Worm (Caenorhabditis elegans) whole organism, L1 larva: Measurements from ENCODE around the gene acs-1.

Experiments
- C04F5.9 ChIP-seq: sonication (generic microtip); optimal IDR thresholded peaks from 2 replicates; lab custom pipeline; 2016; ENCODE audit warnings: missing genetic modification characterization, missing compliant biosample characterization
- C16A3.4 ChIP-seq: fragments of 150-350 bp; optimal IDR thresholded peaks from 2 replicates; lab custom pipeline; 2014; ENCODE audit warnings: missing biosample characterization, missing genetic modification characterization
- C34B4.2 ChIP-seq: sonication (generic microtip); optimal IDR thresholded peaks from 2 replicates; lab custom pipeline; 2017; ENCODE audit warnings: mild to moderate bottlenecking, missing genetic modification characterization, missing compliant biosample characterization
- F16B12.6 ChIP-seq: fragments of 150-350 bp; optimal IDR thresholded peaks from 2 replicates; lab custom pipeline; 2014; ENCODE audit warnings: missing biosample characterization, missing genetic modification characterization
- aha-1 ChIP-seq: fragments of 150-350 bp; optimal IDR thresholded peaks from 2 replicates; lab custom pipeline; 2014; ENCODE audit warnings: missing biosample characterization, missing genetic modification characterization
- ceh-8 ChIP-seq: fragments of 200-800 bp; sonication (Bioruptor generic); optimal IDR thresholded peaks from 2 replicates; lab custom pipeline; 2018; ENCODE audit warnings: mild to moderate bottlenecking, missing genetic modification characterization, moderate library complexity, missing compliant biosample characterization
- ceh-82 ChIP-seq, 3 experiments: fragments of 150-350 bp in 1 of 3; sonication (generic microtip) in 2 of 3; optimal IDR thresholded peaks; 2 replicates each; lab custom pipeline; 2014 to 2017; ENCODE audit warnings: missing biosample characterization in 3 of 3, missing genetic modification characterization in 3 of 3
- ceh-90 ChIP-seq: sonication (generic microtip); optimal IDR thresholded peaks from 2 replicates; lab custom pipeline; 2016; ENCODE audit warnings: missing genetic modification characterization, missing compliant biosample characterization
- dpl-1 ChIP-seq, 3 experiments: fragments of 150-350 bp in 2 of 3; sonication (generic microtip) in 1 of 3; optimal IDR thresholded peaks; 2 replicates each; lab custom pipeline; 2014 to 2017; ENCODE audit warnings: missing biosample characterization in 3 of 3, missing genetic modification characterization in 3 of 3, missing genetic modification reagents in 3 of 3
- dsc-1 ChIP-seq: sonication (generic microtip); optimal IDR thresholded peaks from 2 replicates; lab custom pipeline; 2016; ENCODE audit warnings: mild to moderate bottlenecking, missing genetic modification characterization, missing compliant biosample characterization
- efl-1 ChIP-seq, 4 experiments: fragments of 150-350 bp; optimal IDR thresholded peaks in 3 of 4; peaks in 1 of 4; 1 replicate in 1 of 4; 2 replicates in 3 of 4; lab custom pipeline; 2014; ENCODE audit warnings: missing biosample characterization in 2 of 4, missing genetic modification characterization in 2 of 4, missing genetic modification reagents in 2 of 4
- egl-27 ChIP-seq, 2 experiments: fragments of 150-350 bp in 1 of 2; sonication (generic microtip); optimal IDR thresholded peaks; 3 replicates each; lab custom pipeline; 2017 to 2018; ENCODE audit warnings: missing biosample characterization in 2 of 2, missing genetic modification characterization in 2 of 2, missing genetic modification reagents in 2 of 2
- elt-2 ChIP-seq: sonication (generic microtip); optimal IDR thresholded peaks from 2 replicates; lab custom pipeline; 2016; ENCODE audit warnings: missing genetic modification characterization, mild to moderate bottlenecking, inconsistent platforms, missing compliant biosample characterization, missing genetic modification reagents
- elt-3 ChIP-seq, 6 experiments: fragments of 150-350 bp in 1 of 6; sonication (generic microtip); optimal IDR thresholded peaks; 2 replicates each; lab custom pipeline; 2017 to 2018; ENCODE audit warnings: missing biosample characterization in 6 of 6, missing genetic modification characterization in 6 of 6, inconsistent platforms in 1 of 6
- fkh-10 ChIP-seq: sonication (generic microtip); optimal IDR thresholded peaks from 2 replicates; lab custom pipeline; 2017; ENCODE audit warnings: missing biosample characterization, missing genetic modification reagents, missing genetic modification characterization
- fkh-8 ChIP-seq: sonication (generic microtip); optimal IDR thresholded peaks from 2 replicates; lab custom pipeline; 2016; ENCODE audit warnings: mild to moderate bottlenecking, missing genetic modification characterization, missing compliant biosample characterization
- fos-1 ChIP-seq: fragments of 150-350 bp; optimal IDR thresholded peaks from 2 replicates; lab custom pipeline; 2014; ENCODE audit warnings: missing biosample characterization, missing genetic modification characterization
- isw-1 ChIP-seq: fragments of 200-800 bp; sonication (Bioruptor generic); IDR thresholded peaks from 2 replicates; pipeline ENCODE4 v1.3.6; 2022; ENCODE audit warnings: missing genetic modification characterization, missing compliant biosample characterization
- lin-14 ChIP-seq: fragments of 200-800 bp; sonication (Bioruptor generic); optimal IDR thresholded peaks from 2 replicates; lab custom pipeline; 2018; ENCODE audit warnings: mild to moderate bottlenecking, missing genetic modification characterization, moderate library complexity, missing compliant biosample characterization
- lin-35 ChIP-seq, 2 experiments: fragments of 150-350 bp; optimal IDR thresholded peaks; 2 replicates each; lab custom pipeline; 2014; ENCODE audit warnings: missing biosample characterization in 2 of 2, missing genetic modification characterization in 2 of 2, missing genetic modification reagents in 2 of 2
- lin-39 ChIP-seq: fragments of 150-350 bp; optimal IDR thresholded peaks from 2 replicates; lab custom pipeline; 2014; ENCODE audit warnings: missing biosample characterization, missing genetic modification reagents, missing genetic modification characterization
- lir-3 ChIP-seq: sonication (generic microtip); optimal IDR thresholded peaks from 2 replicates; lab custom pipeline; 2016; ENCODE audit warnings: mild to moderate bottlenecking, missing genetic modification characterization, moderate library complexity, missing compliant biosample characterization; ENCODE audit not compliant: poor library complexity
- mdl-1 ChIP-seq, 2 experiments: fragments of 150-350 bp; optimal IDR thresholded peaks; 2 replicates each; lab custom pipeline; 2014 to 2017; ENCODE audit warnings: missing biosample characterization in 2 of 2, missing genetic modification characterization in 2 of 2, inconsistent platforms in 1 of 2
- mef-2 ChIP-seq: fragments of 150-350 bp; optimal IDR thresholded peaks from 2 replicates; lab custom pipeline; 2014; ENCODE audit warnings: missing biosample characterization, missing genetic modification characterization
- nhr-12 ChIP-seq: sonication (generic microtip); optimal IDR thresholded peaks from 2 replicates; lab custom pipeline; 2017; ENCODE audit warnings: missing biosample characterization, missing genetic modification characterization
- nhr-28 ChIP-seq: fragments of 150-350 bp; optimal IDR thresholded peaks from 2 replicates; lab custom pipeline; 2014; ENCODE audit warnings: missing biosample characterization, missing genetic modification characterization
- nhr-84 ChIP-seq: sonication (generic microtip); optimal IDR thresholded peaks from 2 replicates; lab custom pipeline; 2017; ENCODE audit warnings: missing biosample characterization, missing genetic modification characterization
- nhr-85 ChIP-seq: sonication (generic microtip); peaks from one replicate; lab custom pipeline; 2016; ENCODE audit warnings: missing genetic modification characterization, inconsistent platforms, missing compliant biosample characterization
- nhr-90 ChIP-seq: sonication (generic microtip); optimal IDR thresholded peaks from 2 replicates; lab custom pipeline; 2016; ENCODE audit warnings: mild to moderate bottlenecking, missing genetic modification characterization, missing compliant biosample characterization; ENCODE audit not compliant: poor library complexity
- pag-3 ChIP-seq: sonication (generic microtip); optimal IDR thresholded peaks from 2 replicates; lab custom pipeline; 2017; ENCODE audit warnings: missing genetic modification characterization, mild to moderate bottlenecking, missing compliant biosample characterization, antibody characterized with exemption, borderline replicate concordance; ENCODE audit not compliant: insufficient read depth
- rnt-1 ChIP-seq: sonication (generic microtip); optimal IDR thresholded peaks from 2 replicates; lab custom pipeline; 2016; ENCODE audit warnings: mild to moderate bottlenecking, missing genetic modification characterization, moderate library complexity, missing compliant biosample characterization
- skn-1 ChIP-seq: fragments of 150-350 bp; optimal IDR thresholded peaks from 2 replicates; lab custom pipeline; 2014; ENCODE audit warnings: missing biosample characterization, missing genetic modification characterization
- snu-23 ChIP-seq: sonication (generic microtip); optimal IDR thresholded peaks from 2 replicates; lab custom pipeline; 2016; ENCODE audit warnings: missing genetic modification characterization, missing compliant biosample characterization
- sptf-1 ChIP-seq: fragments of 150-350 bp; optimal IDR thresholded peaks from 2 replicates; lab custom pipeline; 2014; ENCODE audit warnings: missing biosample characterization, missing genetic modification characterization
- tbx-2 ChIP-seq: sonication (generic microtip); optimal IDR thresholded peaks from 2 replicates; lab custom pipeline; 2016; ENCODE audit warnings: missing genetic modification characterization, missing compliant biosample characterization
- unc-30 ChIP-seq: sonication (generic microtip); optimal IDR thresholded peaks from 2 replicates; lab custom pipeline; 2017; ENCODE audit warnings: missing biosample characterization, missing genetic modification characterization
- vab-15 ChIP-seq: sonication (generic microtip); optimal IDR thresholded peaks from 2 replicates; lab custom pipeline; 2017; ENCODE audit warnings: missing genotype, mild to moderate bottlenecking, missing genetic modification characterization, missing compliant biosample characterization

acs-1 gene

DNA sequence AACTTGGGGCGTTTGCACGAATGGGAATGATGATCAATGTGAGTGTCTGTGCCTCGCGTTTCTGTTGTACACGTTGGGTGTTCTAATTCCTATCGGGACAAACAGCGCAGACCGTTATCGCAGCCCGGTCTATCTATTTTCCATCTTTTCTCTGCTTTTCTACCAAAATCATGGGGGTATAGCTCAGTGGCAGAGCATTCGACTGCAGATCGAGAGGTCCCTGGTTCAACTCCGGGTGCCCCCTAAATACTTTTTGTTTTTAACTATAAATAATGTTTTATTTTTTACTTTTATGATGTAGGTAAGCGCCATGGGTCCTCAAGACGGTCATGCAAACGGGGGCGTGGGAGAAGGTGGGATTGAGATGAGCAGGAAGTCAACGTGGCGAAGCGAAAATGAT, 34.8 kb downstream of the acs-1 start:
- TF ChIP-seq nhr-12 (tag; lab: Kevin White, UChicago) (no peak), nhr-90 (tag; lab: Kevin White, UChicago) (peak; percentile 18), pag-3 (no peak), sptf-1 (tag; lab: Kevin White, UChicago) (no peak), skn-1 (tag; lab: Kevin White, UChicago) (no peak)

DNA sequence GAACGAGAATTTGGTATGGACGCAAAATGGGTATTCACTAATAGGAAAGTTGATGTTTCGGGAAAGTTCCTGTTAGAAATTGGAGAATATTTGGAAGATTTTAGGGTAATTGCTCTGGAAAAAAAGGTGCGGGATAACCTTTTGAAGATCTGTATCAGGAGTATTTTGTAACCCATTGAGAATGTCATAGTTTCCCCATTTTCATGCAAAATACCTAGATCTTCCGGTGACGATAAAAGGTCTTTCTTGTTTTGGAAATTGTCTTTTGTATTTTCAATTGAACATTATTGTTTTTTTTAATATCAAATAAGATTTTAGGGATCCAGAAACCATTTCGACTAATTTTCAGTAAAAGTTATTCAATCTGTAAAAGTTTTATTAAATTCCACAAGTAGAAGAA, 36.8 kb downstream of the acs-1 start, which contains the start of gene spp-19:
Gene spp-19, minus strand, starts transcription at position 101 of the 400 bp plus-strand sequence.
- TF ChIP-seq tbx-2 (no peak), fkh-8 (no peak), F16B12.6 (tag; lab: Kevin White, UChicago) (no peak), isw-1 (GFP tag; lab: Robert Waterston, UW) (no peak), C04F5.9 (tag; lab: Kevin White, UChicago) (no peak), elt-3 (tag; optimal IDR thresholded peaks at IDR 0.05; lab: Kevin White, UChicago) (no peak), fos-1 (no peak), mdl-1 (tag; optimal IDR thresholded peaks at IDR 0.05; lab: Kevin White, UChicago) (no peak), nhr-90 (tag; lab: Kevin White, UChicago) (no peak), dpl-1 (GFP tag; optimal IDR thresholded peaks at IDR 0.05; lab: Kevin White, UChicago) (no peak), fkh-10 (no peak), lin-14 (GFP tag; lab: Kevin White, UChicago) (no peak), nhr-84 (tag; lab: Kevin White, UChicago) (no peak), lir-3 (no peak), nhr-28 (no peak)

- no peak for TF ChIP-seq mef-2 (tag; lab: Kevin White, UChicago)
- TF ChIP-seq C16A3.4 (tag; lab: Kevin White, UChicago): no peak
- peak; percentile 4 for TF ChIP-seq elt-2
- no peak for TF ChIP-seq ceh-90 (tag; lab: Kevin White, UChicago)
- no peak for TF ChIP-seq lin-39 (tag; lab: Kevin White, UChicago)
Observed at ce11 chrV:6565851-6566386, 41.1 kb downstream of the acs-1 start, which contains the start of gene K04A8.1. TSS of gene K04A8.1 (plus strand) at chrV:6566336.

- TF ChIP-seq nhr-12 (tag; lab: Kevin White, UChicago): no peak
- no peak for TF ChIP-seq vab-15 (tag; lab: Kevin White, UChicago)
- no peak for TF ChIP-seq rnt-1 (tag; lab: Kevin White, UChicago)
- no peak for TF ChIP-seq ceh-82 (tag; optimal IDR thresholded peaks at IDR 0.05; lab: Kevin White, UChicago)
- TF ChIP-seq ceh-8 (GFP tag; lab: Kevin White, UChicago): no peak
- peak in 1 of 2 experiments; percentile 12 for TF ChIP-seq lin-35 (GFP tag; optimal IDR thresholded peaks at IDR 0.05; lab: Kevin White, UChicago)
- no peak for TF ChIP-seq skn-1 (tag; lab: Kevin White, UChicago)
- TF ChIP-seq lin-14 (GFP tag; lab: Kevin White, UChicago): no peak
- TF ChIP-seq C34B4.2: no peak
- TF ChIP-seq elt-2: peak; percentile 85
- TF ChIP-seq nhr-85: no peak
- TF ChIP-seq unc-30: no peak
- no peak for TF ChIP-seq snu-23 (GFP tag; lab: Kevin White, UChicago)
- no peak for TF ChIP-seq C16A3.4 (tag; lab: Kevin White, UChicago)
- TF ChIP-seq egl-27 (tag; optimal IDR thresholded peaks at IDR 0.05; lab: Kevin White, UChicago): no peak
- TF ChIP-seq lir-3: no peak
- no peak for TF ChIP-seq sptf-1 (tag; lab: Kevin White, UChicago)
- TF ChIP-seq fkh-8: no peak
- TF ChIP-seq aha-1 (tag; lab: Kevin White, UChicago): no peak
- no peak for TF ChIP-seq efl-1 (optimal IDR thresholded peaks at IDR 0.05; lab: Kevin White, UChicago)
- TF ChIP-seq efl-1 (GFP tag; optimal IDR thresholded peaks at IDR 0.05 in 1 of 2; lab: Kevin White, UChicago): peak in 1 of 2 experiments; percentile 28
- TF ChIP-seq dpl-1 (GFP tag; optimal IDR thresholded peaks at IDR 0.05; lab: Kevin White, UChicago): no peak
- TF ChIP-seq dsc-1 (tag; lab: Kevin White, UChicago): no peak
- TF ChIP-seq, all 84 proteins: peak for 3
Observed at ce11 chrV:6575406-6576130, 50.8 kb downstream of the acs-1 start, which contains the start of gene fut-2. TSS of gene fut-2 (minus strand) at chrV:6575890.
